Fruit fly (Drosophila melanogaster) whole organism, embryonic: ENCODE measurements around the gene DppIII.

Experiments used
- CG4854 ChIP-seq: fragments of 200-800 bp; sonication (Bioruptor generic); optimal IDR thresholded peaks from 2 replicates; lab custom pipeline; 2016; ENCODE audit warnings: missing biosample characterization, missing genetic modification characterization, inconsistent platforms
- CG8089 ChIP-seq: fragments of 200-800 bp; sonication (Bioruptor generic); optimal IDR thresholded peaks from 3 replicates; lab custom pipeline; 2016; ENCODE audit warnings: missing biosample characterization, missing genetic modification characterization

DNA sequence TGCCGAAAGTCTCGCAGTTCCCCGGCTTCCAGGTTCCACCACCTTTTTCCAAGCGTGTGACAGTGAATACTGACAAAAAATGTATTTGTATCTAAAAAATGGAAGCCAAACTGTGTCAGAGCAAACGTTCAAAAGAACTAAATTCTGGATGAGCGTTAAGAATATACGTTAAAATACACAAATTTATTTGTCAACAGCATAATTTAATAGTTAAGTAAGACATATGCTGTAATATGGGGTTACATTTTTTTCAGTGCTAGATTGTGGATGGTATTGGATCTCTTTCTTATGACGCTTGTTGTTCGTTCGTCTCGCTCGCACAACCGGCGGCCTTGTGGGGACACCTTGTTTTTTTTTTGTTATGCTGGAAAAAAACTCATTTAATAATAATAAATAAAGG is 11.4 kb downstream of the DppIII start:
- TF ChIP-seq CG8089 (GFP tag; lab: Kevin White, UChicago) = peak; percentile 89
- peak; percentile 92 for TF ChIP-seq CG4854 (GFP tag; lab: Kevin White, UChicago)
